Fruit fly (Drosophila melanogaster): ENCODE measurements around the gene IleRS.

IleRS gene

dm6 chr3L:22267248-22267957, 21.1 kb upstream of the IleRS start, which contains the start of gene Csp (continued):
- TF ChIP-seq gro (GFP tag; optimal IDR thresholded peaks at IDR 0.05) (no peak), CG12299 (tag; optimal IDR thresholded peaks at IDR 0.05) (peak; percentile 56), vnd (GFP tag; IDR thresholded peaks at IDR 0.05; ENCODE audit: partially characterized antibody) (no peak; the same call in 2 of the 3 replicates), tll (GFP tag; optimal IDR thresholded peaks at IDR 0.05) (peak in 1 of 2 experiments; percentile 75), CG12942 (GFP tag; optimal IDR thresholded peaks at IDR 0.05) (no peak), bigmax (GFP tag; optimal IDR thresholded peaks at IDR 0.05) (peak; percentile 13), cg (GFP tag; optimal IDR thresholded peaks at IDR 0.05) (peak; percentile 90), Awh (GFP tag; IDR thresholded peaks at IDR 0.05) (0 out of 2 replicates have a peak, but pooled peaks have one; percentile 14), Asciz (GFP tag; optimal IDR thresholded peaks at IDR 0.05) (no peak), ato (GFP tag; IDR thresholded peaks at IDR 0.05; ENCODE audit: partially characterized antibody) (peak; percentile 48; the same call in 1 of the 2 replicates), mirr (GFP tag; optimal IDR thresholded peaks at IDR 0.05) (peak; percentile 48), Neu2 (GFP tag; optimal IDR thresholded peaks at IDR 0.05; ENCODE audit: borderline replicate concordance) (peak; percentile 55), Atf6 (GFP tag; IDR thresholded peaks at IDR 0.05) (0 out of 2 replicates have a peak, but pooled peaks have one; percentile 20), Drgx (GFP tag; IDR thresholded peaks at IDR 0.05) (no peak), ems (GFP tag; optimal IDR thresholded peaks at IDR 0.05) (no peak), CG33557 (GFP tag; optimal IDR thresholded peaks at IDR 0.05) (peak; percentile 22), Optix (GFP tag; IDR thresholded peaks at IDR 0.05) (no peak), sug (tag; optimal IDR thresholded peaks at IDR 0.05) (peak; percentile 24), pros (GFP tag; optimal IDR thresholded peaks at IDR 0.05) (peak; percentile 86), nmo (GFP tag; optimal IDR thresholded peaks at IDR 0.05) (peak; percentile 12), CG1603 (tag; optimal IDR thresholded peaks at IDR 0.05) (peak; percentile 84), CG4707 (GFP tag; optimal IDR thresholded peaks at IDR 0.05) (peak; percentile 4), prd (optimal IDR thresholded peaks at IDR 0.05) (no peak), prd (GFP tag; IDR thresholded peaks at IDR 0.05) (0 out of 3 replicates have a peak, but pooled peaks have one; percentile 19), CG4360 (GFP tag; IDR thresholded peaks at IDR 0.05) (no peak), run (tag; optimal IDR thresholded peaks at IDR 0.05) (peak; percentile 7), lola (GFP tag; optimal IDR thresholded peaks at IDR 0.05) (no peak), GATAe (GFP tag; conservative IDR thresholded peaks at IDR 0.05) (no peak), CG2202 (tag; optimal IDR thresholded peaks at IDR 0.05) (no peak), MESR4 (GFP tag; optimal IDR thresholded peaks at IDR 0.05) (peak; percentile 96), NFAT (GFP tag; IDR thresholded peaks at IDR 0.05) (peak; percentile 45; the same call in 1 of the 2 replicates), CG32767 (GFP tag; IDR thresholded peaks at IDR 0.05) (0 out of 2 replicates have a peak, but pooled peaks have one; percentile 22), zfh1 (GFP tag; IDR thresholded peaks at IDR 0.05) (no peak), Adf1 (GFP tag; IDR thresholded peaks at IDR 0.05) (peak; percentile 96), CG5245 (GFP tag; optimal IDR thresholded peaks at IDR 0.05) (peak; percentile 32), sob (GFP tag; IDR thresholded peaks at IDR 0.05) (no peak), schlank (tag; optimal IDR thresholded peaks at IDR 0.05) (no peak), amos (GFP tag; IDR thresholded peaks at IDR 0.05; ENCODE audit: partially characterized antibody) (peak; percentile 68), Myb (GFP tag; optimal IDR thresholded peaks at IDR 0.05) (peak; percentile 24), Hr51 (GFP tag; optimal IDR thresholded peaks at IDR 0.05) (no peak), CG10462 (GFP tag; optimal IDR thresholded peaks at IDR 0.05) (no peak), org-1 (GFP tag; optimal IDR thresholded peaks at IDR 0.05) (peak; percentile 46), pzg (GFP tag; optimal IDR thresholded peaks at IDR 0.05) (peak; percentile 77), disco-r (GFP tag; optimal IDR thresholded peaks at IDR 0.05) (no peak), CG10654 (GFP tag; optimal IDR thresholded peaks at IDR 0.05) (no peak), br (optimal IDR thresholded peaks at IDR 0.05) (no peak), CG8388 (GFP tag; optimal IDR thresholded peaks at IDR 0.05) (peak; percentile 27), Hey (tag; optimal IDR thresholded peaks at IDR 0.05) (peak; percentile 13), CG2116 (GFP tag; optimal IDR thresholded peaks at IDR 0.05) (peak; percentile 78)

All from whole organism, embryonic.